Worm (Caenorhabditis elegans) whole organism, L1 larva: Measurements from ENCODE around the gene pax-2.

Source experiments
- C04F5.9 ChIP-seq: sonication (generic microtip); optimal IDR thresholded peaks from 2 replicates; lab custom pipeline; 2016; ENCODE audit warnings: missing genetic modification characterization, missing compliant biosample characterization
- C16A3.4 ChIP-seq: fragments of 150-350 bp; optimal IDR thresholded peaks from 2 replicates; lab custom pipeline; 2014; ENCODE audit warnings: missing biosample characterization, missing genetic modification characterization
- C34B4.2 ChIP-seq: sonication (generic microtip); optimal IDR thresholded peaks from 2 replicates; lab custom pipeline; 2017; ENCODE audit warnings: mild to moderate bottlenecking, missing genetic modification characterization, missing compliant biosample characterization
- Y116A8C.19 ChIP-seq: sonication (generic microtip); optimal IDR thresholded peaks from 2 replicates; lab custom pipeline; 2016; ENCODE audit warnings: missing compliant biosample characterization, missing genetic modification characterization, borderline replicate concordance
- alr-1 ChIP-seq: fragments of 200-800 bp; sonication (Bioruptor generic); optimal IDR thresholded peaks from 2 replicates; lab custom pipeline; 2018; ENCODE audit warnings: borderline replicate concordance, mild to moderate bottlenecking, missing genetic modification characterization, missing compliant biosample characterization
- aly-2 ChIP-seq: fragments of 150-350 bp; optimal IDR thresholded peaks from 2 replicates; lab custom pipeline; 2014; ENCODE audit warnings: missing biosample characterization, missing genetic modification characterization
- blmp-1 ChIP-seq: fragments of 150-350 bp; optimal IDR thresholded peaks from 2 replicates; lab custom pipeline; 2014; ENCODE audit warnings: missing biosample characterization, missing genetic modification characterization
- ceh-63 ChIP-seq: fragments of 200-800 bp; sonication (Bioruptor generic); optimal IDR thresholded peaks from 2 replicates; lab custom pipeline; 2018; ENCODE audit warnings: mild to moderate bottlenecking, missing genetic modification characterization, missing compliant biosample characterization
- ceh-82 ChIP-seq, 3 experiments: fragments of 150-350 bp in 1 of 3; sonication (generic microtip) in 2 of 3; optimal IDR thresholded peaks; 2 replicates each; lab custom pipeline; 2014 to 2017; ENCODE audit warnings: missing biosample characterization in 3 of 3, missing genetic modification characterization in 3 of 3
- ceh-88 ChIP-seq: fragments of 200-800 bp; sonication (Bioruptor generic); IDR thresholded peaks from 2 replicates; pipeline ENCODE4 v1.3.6; 2022; ENCODE audit warnings: missing genetic modification characterization, missing compliant biosample characterization
- ceh-90 ChIP-seq: sonication (generic microtip); optimal IDR thresholded peaks from 2 replicates; lab custom pipeline; 2016; ENCODE audit warnings: missing genetic modification characterization, missing compliant biosample characterization
- egl-13 ChIP-seq: sonication (generic microtip); optimal IDR thresholded peaks from 2 replicates; lab custom pipeline; 2016; ENCODE audit warnings: missing genotype, missing genetic modification reagents, missing genetic modification characterization, missing compliant biosample characterization
- ets-5 ChIP-seq: fragments of 200-800 bp; sonication (Bioruptor generic); IDR thresholded peaks from 2 replicates; pipeline ENCODE4 v1.3.6; 2022; ENCODE audit warnings: missing genetic modification characterization, missing compliant biosample characterization
- fos-1 ChIP-seq: fragments of 150-350 bp; optimal IDR thresholded peaks from 2 replicates; lab custom pipeline; 2014; ENCODE audit warnings: missing biosample characterization, missing genetic modification characterization
- hlh-17 ChIP-seq: fragments of 200-800 bp; sonication (Bioruptor generic); optimal IDR thresholded peaks from 2 replicates; lab custom pipeline; 2018; ENCODE audit warnings: missing genetic modification characterization, mild to moderate bottlenecking, missing compliant biosample characterization, moderate library complexity, borderline replicate concordance
- hlh-4 ChIP-seq: sonication (generic microtip); optimal IDR thresholded peaks from 2 replicates; lab custom pipeline; 2016; ENCODE audit warnings: mild to moderate bottlenecking, missing genetic modification characterization, missing compliant biosample characterization
- irx-1 ChIP-seq: sonication (generic microtip); optimal IDR thresholded peaks from 2 replicates; lab custom pipeline; 2016; ENCODE audit warnings: missing genetic modification characterization, missing compliant biosample characterization
- isw-1 ChIP-seq: fragments of 200-800 bp; sonication (Bioruptor generic); IDR thresholded peaks from 2 replicates; pipeline ENCODE4 v1.3.6; 2022; ENCODE audit warnings: missing genetic modification characterization, missing compliant biosample characterization
- lin-13 ChIP-seq: fragments of 150-350 bp; optimal IDR thresholded peaks from 2 replicates; lab custom pipeline; 2014; ENCODE audit warnings: missing biosample characterization, missing genetic modification reagents, missing genetic modification characterization
- lin-35 ChIP-seq, 2 experiments: fragments of 150-350 bp; optimal IDR thresholded peaks; 2 replicates each; lab custom pipeline; 2014; ENCODE audit warnings: missing biosample characterization in 2 of 2, missing genetic modification characterization in 2 of 2, missing genetic modification reagents in 2 of 2
- lir-3 ChIP-seq: sonication (generic microtip); optimal IDR thresholded peaks from 2 replicates; lab custom pipeline; 2016; ENCODE audit warnings: mild to moderate bottlenecking, missing genetic modification characterization, moderate library complexity, missing compliant biosample characterization; ENCODE audit not compliant: poor library complexity
- lsy-2 ChIP-seq, 2 experiments: fragments of 150-350 bp; optimal IDR thresholded peaks; 2 replicates each; lab custom pipeline; 2014; ENCODE audit warnings: missing biosample characterization in 2 of 2, missing genetic modification characterization in 2 of 2
- mdl-1 ChIP-seq, 2 experiments: fragments of 150-350 bp; optimal IDR thresholded peaks; 2 replicates each; lab custom pipeline; 2014 to 2017; ENCODE audit warnings: missing biosample characterization in 2 of 2, missing genetic modification characterization in 2 of 2, inconsistent platforms in 1 of 2
- mep-1 ChIP-seq: fragments of 150-350 bp; optimal IDR thresholded peaks from 2 replicates; lab custom pipeline; 2014; ENCODE audit warnings: missing biosample characterization, missing genetic modification characterization
- nhr-11 ChIP-seq: fragments of 150-350 bp; optimal IDR thresholded peaks from 2 replicates; lab custom pipeline; 2014; ENCODE audit warnings: missing biosample characterization, missing genetic modification characterization
- nhr-19 ChIP-seq: fragments of 200-800 bp; sonication (Bioruptor generic); conservative IDR thresholded peaks from 2 replicates; pipeline ENCODE4 v1.3.6; 2022; ENCODE audit warnings: missing genetic modification characterization, missing compliant biosample characterization
- nhr-20 ChIP-seq: sonication (generic microtip); optimal IDR thresholded peaks from 2 replicates; lab custom pipeline; 2016; ENCODE audit warnings: mild to moderate bottlenecking, missing genetic modification characterization, missing compliant biosample characterization
- nhr-47 ChIP-seq: sonication (generic microtip); optimal IDR thresholded peaks from 2 replicates; lab custom pipeline; 2016; ENCODE audit warnings: mild to moderate bottlenecking, missing genetic modification characterization, moderate library complexity, missing compliant biosample characterization
- nhr-77 ChIP-seq: fragments of 150-350 bp; optimal IDR thresholded peaks from 2 replicates; lab custom pipeline; 2014; ENCODE audit warnings: missing biosample characterization, missing genetic modification characterization
- nhr-84 ChIP-seq: sonication (generic microtip); optimal IDR thresholded peaks from 2 replicates; lab custom pipeline; 2017; ENCODE audit warnings: missing biosample characterization, missing genetic modification characterization
- nhr-85 ChIP-seq: sonication (generic microtip); peaks from one replicate; lab custom pipeline; 2016; ENCODE audit warnings: missing genetic modification characterization, inconsistent platforms, missing compliant biosample characterization
- nhr-90 ChIP-seq: sonication (generic microtip); optimal IDR thresholded peaks from 2 replicates; lab custom pipeline; 2016; ENCODE audit warnings: mild to moderate bottlenecking, missing genetic modification characterization, missing compliant biosample characterization; ENCODE audit not compliant: poor library complexity
- rnt-1 ChIP-seq: sonication (generic microtip); optimal IDR thresholded peaks from 2 replicates; lab custom pipeline; 2016; ENCODE audit warnings: mild to moderate bottlenecking, missing genetic modification characterization, moderate library complexity, missing compliant biosample characterization
- snpc-4 ChIP-seq: fragments of 150-350 bp; optimal IDR thresholded peaks from 2 replicates; lab custom pipeline; 2014; ENCODE audit warnings: missing biosample characterization, missing genetic modification characterization
- sox-4 ChIP-seq: sonication (generic microtip); optimal IDR thresholded peaks from 2 replicates; lab custom pipeline; 2016; ENCODE audit warnings: missing genetic modification characterization, missing compliant biosample characterization
- sptf-1 ChIP-seq: fragments of 150-350 bp; optimal IDR thresholded peaks from 2 replicates; lab custom pipeline; 2014; ENCODE audit warnings: missing biosample characterization, missing genetic modification characterization
- sup-37 ChIP-seq: fragments of 200-800 bp; sonication (Bioruptor generic); optimal IDR thresholded peaks from 2 replicates; lab custom pipeline; 2018; ENCODE audit warnings: mild to moderate bottlenecking, missing genetic modification characterization, missing compliant biosample characterization
- swsn-7 ChIP-seq: sonication (generic microtip); optimal IDR thresholded peaks from 2 replicates; lab custom pipeline; 2016; ENCODE audit warnings: missing genetic modification characterization, missing compliant biosample characterization
- tlp-1 ChIP-seq: fragments of 150-350 bp; optimal IDR thresholded peaks from 2 replicates; lab custom pipeline; 2014; ENCODE audit warnings: missing biosample characterization, missing genetic modification characterization
- unc-30 ChIP-seq: sonication (generic microtip); optimal IDR thresholded peaks from 2 replicates; lab custom pipeline; 2017; ENCODE audit warnings: missing biosample characterization, missing genetic modification characterization
- unc-62 ChIP-seq: fragments of 150-350 bp; optimal IDR thresholded peaks from 2 replicates; lab custom pipeline; 2014; ENCODE audit warnings: missing biosample characterization, missing genetic modification reagents, missing genetic modification characterization
- vab-15 ChIP-seq: sonication (generic microtip); optimal IDR thresholded peaks from 2 replicates; lab custom pipeline; 2017; ENCODE audit warnings: missing genotype, mild to moderate bottlenecking, missing genetic modification characterization, missing compliant biosample characterization
- zag-1 ChIP-seq: fragments of 150-350 bp; optimal IDR thresholded peaks from 2 replicates; lab custom pipeline; 2014; ENCODE audit warnings: missing biosample characterization, missing genetic modification characterization
- ztf-4 ChIP-seq: fragments of 150-350 bp; optimal IDR thresholded peaks from 2 replicates; lab custom pipeline; 2014; ENCODE audit warnings: missing biosample characterization, missing genetic modification characterization

pax-2 gene

DNA sequence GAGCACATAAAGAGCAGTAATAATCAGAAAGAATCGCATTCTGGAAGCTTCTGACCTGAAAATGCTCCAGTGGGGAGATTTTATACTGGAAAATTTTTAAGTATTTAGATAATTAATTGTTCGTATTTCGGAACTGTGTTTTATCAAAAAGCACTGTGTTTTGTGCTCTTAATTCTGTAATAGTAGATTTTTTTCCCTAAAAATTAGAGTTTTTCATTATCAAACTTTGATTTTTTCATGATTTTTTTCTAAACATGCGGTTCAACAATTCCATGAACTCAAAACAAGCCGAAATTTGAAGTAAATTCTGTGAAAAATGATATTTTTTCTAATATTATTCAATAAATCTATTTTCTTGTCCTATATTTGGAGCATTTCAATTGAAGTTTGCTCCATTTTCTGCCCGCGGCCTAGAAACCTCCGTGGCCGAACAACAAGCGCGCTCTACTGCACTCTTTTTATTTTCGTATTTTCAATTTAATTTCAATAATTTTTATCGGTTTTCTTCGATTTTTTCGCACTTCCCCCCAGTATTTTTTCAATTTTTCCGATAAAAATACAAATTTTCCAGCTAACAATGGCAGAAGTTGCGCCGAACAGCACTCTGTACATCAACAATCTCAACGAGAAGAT is 32.5 kb downstream of the pax-2 start, which contains the start of the genes K08D10.13 and rnp-2 (continued):
- TF ChIP-seq isw-1 (GFP tag; lab: Robert Waterston, UW), result peak; percentile 29
- no peak for TF ChIP-seq nhr-84
- TF ChIP-seq lsy-2 (tag; optimal IDR thresholded peaks at IDR 0.05; lab: Kevin White, UChicago), result peak; percentile 76 to 79
- TF ChIP-seq lin-35 (GFP tag; optimal IDR thresholded peaks at IDR 0.05; lab: Kevin White, UChicago), result peak; percentile 65 to 66
- peak; percentile 16 for TF ChIP-seq C04F5.9 (tag; lab: Kevin White, UChicago)
- TF ChIP-seq C16A3.4, result peak; percentile 28
- no peak for TF ChIP-seq ceh-88 (GFP tag; lab: Robert Waterston, UW)
- no peak for TF ChIP-seq ztf-4 (tag; lab: Kevin White, UChicago)
- TF ChIP-seq egl-13, result peak; percentile 18
- TF ChIP-seq rnt-1 (tag; lab: Kevin White, UChicago), result peak; percentile 88
- peak; percentile 79 for TF ChIP-seq ceh-90 (tag; lab: Kevin White, UChicago)
- TF ChIP-seq nhr-90 (tag; lab: Kevin White, UChicago), result peak; percentile 59
- peak; percentile 27 for TF ChIP-seq sox-4 (tag; lab: Kevin White, UChicago)
- no peak for TF ChIP-seq lir-3
- TF ChIP-seq mep-1 (tag; lab: Kevin White, UChicago), result peak; percentile 73
- TF ChIP-seq irx-1 (tag; lab: Kevin White, UChicago), result peak; percentile 61
- no peak for TF ChIP-seq mdl-1 (tag; optimal IDR thresholded peaks at IDR 0.05; lab: Kevin White, UChicago)
- no peak for TF ChIP-seq tlp-1 (tag; lab: Kevin White, UChicago)
- no peak for TF ChIP-seq unc-30 (tag; lab: Kevin White, UChicago)
- no peak for TF ChIP-seq hlh-4
- TF ChIP-seq C34B4.2, result no peak
- peak; percentile 66 for TF ChIP-seq nhr-47 (tag; lab: Kevin White, UChicago)
- TF ChIP-seq fos-1 (tag; lab: Kevin White, UChicago), result no peak
- no peak for TF ChIP-seq aly-2
- no peak for TF ChIP-seq sptf-1 (tag; lab: Kevin White, UChicago)
- no peak for TF ChIP-seq ets-5 (GFP tag; lab: Robert Waterston, UW)
- TF ChIP-seq vab-15 (tag; lab: Kevin White, UChicago), result no peak
- TF ChIP-seq nhr-11 (tag; lab: Kevin White, UChicago), result no peak
- TF ChIP-seq Y116A8C.19 (tag; lab: Kevin White, UChicago), result no peak
- TF ChIP-seq alr-1 (tag; lab: Kevin White, UChicago), result no peak
- peak; percentile 54 for TF ChIP-seq swsn-7 (tag; lab: Kevin White, UChicago)
- peak; percentile 84 for TF ChIP-seq nhr-85 (tag; lab: Kevin White, UChicago)
- TF ChIP-seq ceh-63 (GFP tag; lab: Kevin White, UChicago), result no peak
- no peak for TF ChIP-seq blmp-1 (tag; lab: Kevin White, UChicago)
- no peak for TF ChIP-seq sup-37

DNA sequence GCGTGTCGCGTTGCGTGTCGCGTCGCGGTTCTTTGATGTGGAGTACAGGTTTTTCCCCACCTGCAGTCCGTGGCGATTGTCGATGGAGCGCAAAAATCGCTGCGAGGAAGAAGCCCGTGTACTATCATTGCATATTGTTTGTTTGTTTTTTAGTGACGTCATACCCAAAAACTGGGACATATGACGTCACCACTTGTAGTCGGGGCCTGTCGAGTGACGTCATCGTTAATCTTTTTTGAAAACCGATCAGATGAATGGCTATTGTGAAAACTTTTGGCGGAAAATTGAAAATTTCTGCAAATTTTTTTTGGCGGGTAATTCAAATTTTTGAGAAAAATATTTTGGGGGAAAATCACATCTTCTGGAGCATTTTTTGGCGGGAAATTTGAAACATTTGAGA is 36.9 kb downstream of the pax-2 start:
- TF ChIP-seq nhr-84 (no peak), lir-3 (no peak), C16A3.4 (no peak), alr-1 (tag; lab: Kevin White, UChicago) (no peak), ceh-90 (tag; lab: Kevin White, UChicago) (no peak), zag-1 (tag; lab: Kevin White, UChicago) (no peak), sup-37 (no peak)

DNA sequence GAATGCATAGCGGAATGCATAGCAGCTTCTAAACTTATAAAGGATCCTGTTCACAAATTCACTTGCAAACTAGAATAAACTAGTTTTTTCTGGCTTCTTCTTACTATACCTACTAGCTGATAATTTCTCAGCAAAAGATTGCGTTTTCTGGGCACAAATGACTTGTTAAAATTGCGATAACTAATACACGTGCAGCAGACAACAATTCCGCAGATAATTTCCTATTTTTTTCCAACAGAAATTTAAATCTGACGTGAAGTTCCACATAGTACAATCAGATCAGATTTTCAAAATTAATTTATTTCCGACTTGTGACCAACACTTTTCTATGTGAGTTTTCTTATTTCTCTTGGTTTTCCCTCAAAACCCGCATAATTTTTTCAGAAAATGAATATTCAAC is 39.8 kb downstream of the pax-2 start, which contains the start of gene scrm-8:
scrm-8 (plus strand) TSS at position 301 of the 400 bp plus-strand sequence.
- TF ChIP-seq nhr-20, result no peak
- TF ChIP-seq, all 84 proteins: peak for 0

DNA sequence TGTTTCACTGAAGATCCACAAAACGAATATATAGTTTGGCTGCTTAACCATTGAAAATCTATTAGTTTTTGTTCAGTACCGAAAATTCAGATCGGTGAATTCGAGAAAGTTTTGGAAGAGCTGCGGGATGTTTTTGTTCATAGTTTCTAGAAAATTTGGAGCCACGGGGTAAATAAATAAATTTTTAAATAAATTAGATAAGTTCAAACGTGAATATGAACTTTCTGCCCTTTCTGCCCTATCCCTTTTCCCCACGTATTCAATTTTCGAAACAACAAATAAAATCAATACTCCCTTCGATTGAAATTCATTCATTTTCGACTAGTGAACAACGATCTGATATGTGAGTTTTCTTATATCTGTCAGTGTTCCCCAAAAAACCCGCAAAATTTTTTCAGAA is 42.1 kb downstream of the pax-2 start, which contains the start of gene scrm-5:
scrm-5 (plus strand) TSS at position 301 of the 400 bp plus-strand sequence.
- TF ChIP-seq nhr-77 (tag; lab: Kevin White, UChicago) (no peak), ztf-4 (tag; lab: Kevin White, UChicago) (no peak), lsy-2 (tag; optimal IDR thresholded peaks at IDR 0.05; lab: Kevin White, UChicago) (no peak), hlh-17 (GFP tag; lab: Kevin White, UChicago) (no peak), tlp-1 (tag; lab: Kevin White, UChicago) (no peak), blmp-1 (tag; lab: Kevin White, UChicago) (no peak), ceh-82 (tag; optimal IDR thresholded peaks at IDR 0.05; lab: Kevin White, UChicago) (no peak), unc-62 (GFP tag; lab: Kevin White, UChicago) (no peak), snpc-4 (tag; lab: Kevin White, UChicago) (no peak), nhr-19 (GFP tag; lab: Robert Waterston, UW) (no peak), lin-13 (GFP tag; lab: Kevin White, UChicago) (no peak)
